Fruit fly (Drosophila melanogaster): ENCODE data around the gene ninaA.

The ninaA gene

DNA sequence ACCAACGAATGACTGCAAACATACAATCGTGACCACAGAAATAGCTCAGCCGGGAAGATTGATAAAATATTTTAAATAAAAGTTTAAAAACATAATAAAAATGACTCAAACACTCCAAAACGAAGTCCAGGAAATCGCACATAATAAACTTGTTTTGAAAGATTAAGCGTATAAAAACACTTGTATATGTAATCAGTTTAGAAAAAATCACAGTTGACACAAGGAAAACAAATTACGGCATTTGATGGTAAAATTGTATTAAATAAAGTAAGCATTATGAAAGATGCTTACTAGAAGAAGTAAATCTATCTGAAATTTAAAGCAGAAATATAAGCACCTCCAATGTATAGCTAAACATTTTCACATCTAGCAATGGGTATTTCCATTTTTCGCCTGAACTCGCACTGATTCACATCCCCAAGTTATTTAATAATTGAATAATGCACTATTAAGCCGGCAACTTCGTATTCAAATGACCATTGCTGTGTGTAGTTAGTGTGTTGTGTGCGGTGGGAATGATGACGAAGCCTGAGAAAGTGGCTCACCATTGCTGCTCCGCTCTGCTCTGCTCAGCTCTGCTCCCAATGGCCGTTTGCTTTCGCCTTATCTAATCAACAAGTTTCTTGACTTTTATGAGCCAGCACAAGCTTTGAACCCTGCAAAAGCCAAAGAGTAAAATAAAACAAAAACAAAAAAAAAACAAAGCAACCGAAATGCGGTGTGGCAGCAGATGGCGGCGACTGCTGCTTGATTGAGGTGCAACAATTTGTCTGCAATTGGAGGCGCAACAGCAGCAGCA, 29.7 kb upstream of the ninaA start (continued):
- TF ChIP-seq trem (tag; optimal IDR thresholded peaks at IDR 0.05) (no peak), CG15514 (GFP tag; optimal IDR thresholded peaks at IDR 0.05) (no peak), CG3995 (GFP tag; optimal IDR thresholded peaks at IDR 0.05) (no peak), hth (optimal IDR thresholded peaks at IDR 0.05) (no peak), Hand (GFP tag; optimal IDR thresholded peaks at IDR 0.05) (no peak), z (GFP tag; IDR thresholded peaks at IDR 0.05) (no peak), lab (GFP tag; optimal IDR thresholded peaks at IDR 0.05) (no peak), CG17186 (GFP tag; optimal IDR thresholded peaks at IDR 0.05) (no peak), peb (GFP tag; IDR thresholded peaks at IDR 0.05) (no peak), Lim3 (GFP tag; IDR thresholded peaks at IDR 0.05) (no peak), Nf-YB (GFP tag; optimal IDR thresholded peaks at IDR 0.05) (peak; percentile 4), CG1529 (GFP tag; optimal IDR thresholded peaks at IDR 0.05) (no peak), CG8388 (GFP tag; optimal IDR thresholded peaks at IDR 0.05) (peak; percentile 22), klu (GFP tag; IDR thresholded peaks at IDR 0.05) (no peak), CG30020 (tag; optimal IDR thresholded peaks at IDR 0.05) (no peak), jing (GFP tag; optimal IDR thresholded peaks at IDR 0.05) (no peak), Xbp1 (GFP tag; optimal IDR thresholded peaks at IDR 0.05) (no peak), NfI (GFP tag; optimal IDR thresholded peaks at IDR 0.05) (no peak), CG10543 (GFP tag; optimal IDR thresholded peaks at IDR 0.05) (no peak), ab (GFP tag; optimal IDR thresholded peaks at IDR 0.05) (no peak), zfh2 (GFP tag; optimal IDR thresholded peaks at IDR 0.05) (no peak), pita (GFP tag; optimal IDR thresholded peaks at IDR 0.05) (no peak), CG10565 (GFP tag; optimal IDR thresholded peaks at IDR 0.05) (no peak), Rfx (GFP tag; IDR thresholded peaks at IDR 0.05) (no peak), crol (GFP tag; IDR thresholded peaks at IDR 0.05) (no peak), CG2875 (GFP tag; optimal IDR thresholded peaks at IDR 0.05) (no peak), Scr (GFP tag; IDR thresholded peaks at IDR 0.05; ENCODE audit: partially characterized antibody) (no peak), CG9609 (GFP tag; optimal IDR thresholded peaks at IDR 0.05) (no peak), CG8290 (GFP tag; optimal IDR thresholded peaks at IDR 0.05) (no peak), CG8290 (tag; optimal IDR thresholded peaks at IDR 0.05) (no peak), Ada2b (GFP tag; IDR thresholded peaks at IDR 0.05) (no peak), ATbp (GFP tag; optimal IDR thresholded peaks at IDR 0.05) (no peak), Atf3 (GFP tag; optimal IDR thresholded peaks at IDR 0.05) (no peak), fu2 (GFP tag; optimal IDR thresholded peaks at IDR 0.05) (no peak), CG3407 (GFP tag; optimal IDR thresholded peaks at IDR 0.05) (no peak), Optix (GFP tag; IDR thresholded peaks at IDR 0.05) (no peak), Dip3 (GFP tag; optimal IDR thresholded peaks at IDR 0.05) (no peak), hb (GFP tag; IDR thresholded peaks at IDR 0.05; ENCODE audit: partially characterized antibody) (no peak), CG10959 (GFP tag; IDR thresholded peaks at IDR 0.05) (no peak), CG17359 (tag; optimal IDR thresholded peaks at IDR 0.05) (peak; percentile 8), cato (GFP tag; optimal IDR thresholded peaks at IDR 0.05; ENCODE audit: borderline replicate concordance) (no peak), HLH4C (GFP tag; IDR thresholded peaks at IDR 0.05; ENCODE audit: partially characterized antibody) (no peak), sna (GFP tag; IDR thresholded peaks at IDR 0.05; ENCODE audit: partially characterized antibody) (no peak), Ptx1 (GFP tag; IDR thresholded peaks at IDR 0.05) (0 out of 2 replicates have a peak, but pooled peaks have one; percentile 26), bsh (GFP tag; optimal IDR thresholded peaks at IDR 0.05) (peak in 1 of 2 experiments; percentile 9), CG5953 (GFP tag; IDR thresholded peaks at IDR 0.05) (no peak), croc (GFP tag; conservative IDR thresholded peaks at IDR 0.05) (no peak), CG2712 (tag; optimal IDR thresholded peaks at IDR 0.05) (peak; percentile 26), Sin3A (optimal IDR thresholded peaks at IDR 0.05) (no peak), Elba2 (GFP tag; optimal IDR thresholded peaks at IDR 0.05) (no peak), CG14050 (GFP tag; IDR thresholded peaks at IDR 0.05) (no peak)

All from whole organism, embryonic.